Fruit fly (Drosophila melanogaster): ENCODE data around the gene Mst36Fa.
A peak's percentile ranks its signal among the peaks of the same experiment; 100 is the strongest.

The Mst36Fa gene

dm6 chr2L:18702721-18703488, 26.1 kb upstream of the Mst36Fa start, which contains the start of the genes CG10376 and CG10343 (continued):
- TF ChIP-seq Meics (GFP tag; optimal IDR thresholded peaks at IDR 0.05) (peak; percentile 86), Usf (GFP tag; optimal IDR thresholded peaks at IDR 0.05) (peak; percentile 90), CG15073 (GFP tag; optimal IDR thresholded peaks at IDR 0.05) (peak; percentile 53), CG34376 (GFP tag; optimal IDR thresholded peaks at IDR 0.05) (peak; percentile 53), tap (tag; optimal IDR thresholded peaks at IDR 0.05) (peak; percentile 83), croc (GFP tag; conservative IDR thresholded peaks at IDR 0.05) (peak; percentile 87), CG11504 (tag; optimal IDR thresholded peaks at IDR 0.05) (peak; percentile 91), CG3847 (GFP tag; IDR thresholded peaks at IDR 0.05) (peak; percentile 93), CG8765 (GFP tag; IDR thresholded peaks at IDR 0.05) (peak; percentile 85), Sry-β (GFP tag; optimal IDR thresholded peaks at IDR 0.05) (peak; percentile 74), CG4707 (GFP tag; optimal IDR thresholded peaks at IDR 0.05) (peak; percentile 9), CG6689 (GFP tag; IDR thresholded peaks at IDR 0.05) (peak; percentile 89), sna (GFP tag; IDR thresholded peaks at IDR 0.05; ENCODE audit: partially characterized antibody) (0 out of 2 replicates have a peak, but pooled peaks have one; percentile 32), trem (tag; optimal IDR thresholded peaks at IDR 0.05) (peak; percentile 93), Hmx (GFP tag; optimal IDR thresholded peaks at IDR 0.05) (no peak), CG10431 (GFP tag; optimal IDR thresholded peaks at IDR 0.05) (peak; percentile 67), Nf-YC (tag; optimal IDR thresholded peaks at IDR 0.05) (peak; percentile 89), rib (GFP tag; IDR thresholded peaks at IDR 0.05) (peak; percentile 72; the same call in 1 of the 2 replicates), CG4617 (GFP tag; optimal IDR thresholded peaks at IDR 0.05; ENCODE audit: borderline replicate concordance) (peak; percentile 65), CG11093 (GFP tag; IDR thresholded peaks at IDR 0.05) (peak; percentile 58; the same call in 1 of the 3 replicates), Ptx1 (GFP tag; IDR thresholded peaks at IDR 0.05) (peak; percentile 93), CG10366 (GFP tag; IDR thresholded peaks at IDR 0.05) (peak; percentile 81), jigr1 (GFP tag; IDR thresholded peaks at IDR 0.05) (peak; percentile 72; the same call in 2 of the 3 replicates), CG10321 (GFP tag; IDR thresholded peaks at IDR 0.05) (no peak), cad (GFP tag; optimal IDR thresholded peaks at IDR 0.05) (no peak), Rfx (GFP tag; IDR thresholded peaks at IDR 0.05) (peak; percentile 88), kay (GFP tag; optimal IDR thresholded peaks at IDR 0.05) (peak; percentile 86), CG32767 (GFP tag; IDR thresholded peaks at IDR 0.05) (peak; percentile 77; the same call in 1 of the 2 replicates), ato (GFP tag; IDR thresholded peaks at IDR 0.05; ENCODE audit: partially characterized antibody) (peak; percentile 58), CG14441 (GFP tag; IDR thresholded peaks at IDR 0.05) (peak; percentile 82), tup (GFP tag; optimal IDR thresholded peaks at IDR 0.05) (peak; percentile 25), grau (tag; optimal IDR thresholded peaks at IDR 0.05) (peak; percentile 93), CG10462 (GFP tag; optimal IDR thresholded peaks at IDR 0.05) (peak; percentile 54), CG5953 (GFP tag; IDR thresholded peaks at IDR 0.05) (no peak; the same call in 1 of the 2 replicates), HmgZ (tag; optimal IDR thresholded peaks at IDR 0.05) (peak; percentile 81), CG1792 (GFP tag; optimal IDR thresholded peaks at IDR 0.05) (peak; percentile 33), Tbp (GFP tag; optimal IDR thresholded peaks at IDR 0.05) (no peak), CG13424 (tag; optimal IDR thresholded peaks at IDR 0.05) (peak; percentile 95), Bteb2 (GFP tag; optimal IDR thresholded peaks at IDR 0.05) (no peak), toy (GFP tag; IDR thresholded peaks at IDR 0.05) (no peak; the same call in 1 of the 2 replicates), Chrac-16 (GFP tag; optimal IDR thresholded peaks at IDR 0.05) (peak; percentile 88), Dek (tag; optimal IDR thresholded peaks at IDR 0.05) (peak; percentile 92), Dad (GFP tag; optimal IDR thresholded peaks at IDR 0.05) (peak; percentile 54), CG7987 (GFP tag; optimal IDR thresholded peaks at IDR 0.05) (peak; percentile 58), CG17802 (tag; optimal IDR thresholded peaks at IDR 0.05) (peak; percentile 95), Ada2b (GFP tag; IDR thresholded peaks at IDR 0.05) (peak; percentile 75), stc (GFP tag; IDR thresholded peaks at IDR 0.05) (peak; percentile 44; the same call in 1 of the 2 replicates), wor (GFP tag; IDR thresholded peaks at IDR 0.05) (peak; percentile 83), tna (GFP tag; IDR thresholded peaks at IDR 0.05; ENCODE audit: partially characterized antibody) (peak; percentile 35)

Measured in whole organism, embryonic.